Fruit fly (Drosophila melanogaster) whole organism, wandering third instar larva: Measurements from ENCODE around the gene Cyp40.

Experiments
- CG32264 ChIP-seq: fragments of 200-800 bp; sonication (Bioruptor generic); optimal IDR thresholded peaks from 2 replicates; lab custom pipeline; 2016; ENCODE audit warnings: missing biosample characterization, missing genetic modification characterization
- CG9705 ChIP-seq: fragments of 200-800 bp; sonication (Bioruptor generic); optimal IDR thresholded peaks from 2 replicates; lab custom pipeline; 2018; ENCODE audit warnings: missing biosample characterization, mild to moderate bottlenecking, missing genetic modification characterization
- CrebA ChIP-seq: fragments of 200-800 bp; sonication (Bioruptor generic); optimal IDR thresholded peaks from 2 replicates; lab custom pipeline; 2016; ENCODE audit warnings: missing biosample characterization, mild to moderate bottlenecking, missing genetic modification characterization, borderline replicate concordance
- Dif ChIP-seq: fragments of 200-275, 200-300 bp; sonication (Bioruptor generic); optimal IDR thresholded peaks from 2 replicates; lab custom pipeline; 2018; ENCODE audit warnings: missing biosample characterization, missing genetic modification characterization; ENCODE audit not compliant: partially characterized antibody
- Hnf4 ChIP-seq: fragments of 200-800 bp; sonication (Bioruptor generic); optimal IDR thresholded peaks from 2 replicates; lab custom pipeline; 2016; ENCODE audit warnings: missing biosample characterization, mild to moderate bottlenecking, missing genetic modification characterization
- Hr83 ChIP-seq: fragments of 200-300 bp; sonication (Bioruptor generic); optimal IDR thresholded peaks from 2 replicates; lab custom pipeline; 2016; ENCODE audit warnings: missing biosample characterization, mild to moderate bottlenecking, missing genetic modification characterization, moderate library complexity; ENCODE audit not compliant: poor library complexity, severe bottlenecking
- Jra ChIP-seq: sonication (Bioruptor generic); optimal IDR thresholded peaks from 2 replicates; lab custom pipeline; 2016; ENCODE audit warnings: missing biosample characterization, missing genetic modification characterization
- Mio ChIP-seq: sonication (Bioruptor generic); optimal IDR thresholded peaks from 2 replicates; lab custom pipeline; 2016; ENCODE audit warnings: missing biosample characterization, missing genetic modification characterization
- Myc ChIP-seq: fragments of >200 bp; optimal IDR thresholded peaks from 2 replicates; lab custom pipeline; 2017
- N ChIP-seq: fragments of >200 bp; optimal IDR thresholded peaks from 2 replicates; lab custom pipeline; 2018; ENCODE audit warnings: missing biosample characterization, missing external identifiers, missing genetic modification characterization
- OdsH ChIP-seq: fragments of 200-800 bp; sonication (Bioruptor generic); optimal IDR thresholded peaks from 2 replicates; lab custom pipeline; 2016; ENCODE audit warnings: missing biosample characterization, mild to moderate bottlenecking, missing genetic modification characterization
- Rel ChIP-seq, 2 experiments: fragments of 200-800 bp; sonication (Bioruptor generic) in 1 of 2; optimal IDR thresholded peaks; 2 replicates in 1 of 2; 3 replicates in 1 of 2; lab custom pipeline; 2016 to 2019; ENCODE audit warnings: mild to moderate bottlenecking in 2 of 2, missing biosample characterization in 2 of 2, missing genetic modification characterization in 2 of 2, moderate library complexity in 1 of 2
- Sp1 ChIP-seq: fragments of 200-800 bp; sonication (Bioruptor generic); optimal IDR thresholded peaks from 3 replicates; lab custom pipeline; 2019; ENCODE audit warnings: missing biosample characterization, mild to moderate bottlenecking, missing genetic modification characterization, moderate library complexity
- dl ChIP-seq, 2 experiments: fragments of 175-275, 200-275 bp in 1 of 2; fragments of 200-275 bp in 1 of 2; sonication (Bioruptor generic); optimal IDR thresholded peaks; lab custom pipeline; 2018; ENCODE audit warnings: mild to moderate bottlenecking in 2 of 2, missing biosample characterization in 2 of 2, missing genetic modification characterization in 2 of 2, moderate library complexity in 2 of 2; ENCODE audit not compliant: partially characterized antibody in 2 of 2, insufficient read depth in 1 of 2
- dsf ChIP-seq: sonication (Bioruptor generic); optimal IDR thresholded peaks from 2 replicates; lab custom pipeline; 2016; ENCODE audit warnings: missing biosample characterization, missing genetic modification characterization, borderline replicate concordance
- foxo ChIP-seq, 2 experiments: fragments of 200-800 bp; sonication (Bioruptor generic); optimal IDR thresholded peaks; 2 replicates in 1 of 2; 3 replicates in 1 of 2; lab custom pipeline; 2016 to 2017; ENCODE audit warnings: missing biosample characterization in 2 of 2, missing genetic modification characterization in 2 of 2
- h ChIP-seq: fragments of 200-800 bp; sonication (Bioruptor generic); optimal IDR thresholded peaks from 3 replicates; lab custom pipeline; 2016; ENCODE audit warnings: missing biosample characterization, mild to moderate bottlenecking, missing genetic modification characterization
- jim ChIP-seq: fragments of 175-275, 200-325 bp; sonication (Bioruptor generic); optimal IDR thresholded peaks from 2 replicates; lab custom pipeline; 2016; ENCODE audit warnings: missing biosample characterization, mild to moderate bottlenecking, missing genetic modification characterization
- psq ChIP-seq: fragments of 200-800 bp; sonication (Bioruptor generic); optimal IDR thresholded peaks from 3 replicates; lab custom pipeline; 2017; ENCODE audit warnings: missing biosample characterization, mild to moderate bottlenecking, missing genetic modification characterization, moderate library complexity
- rgr ChIP-seq: fragments of 200-800 bp; sonication (Bioruptor generic); optimal IDR thresholded peaks from 3 replicates; lab custom pipeline; 2016; ENCODE audit warnings: missing biosample characterization, mild to moderate bottlenecking, missing genetic modification characterization
- tai ChIP-seq: sonication (Bioruptor generic); optimal IDR thresholded peaks from 2 replicates; lab custom pipeline; 2016; ENCODE audit warnings: missing biosample characterization, missing genetic modification characterization
- usp ChIP-seq: fragments of >200 bp; optimal IDR thresholded peaks from 2 replicates; lab custom pipeline; 2017; ENCODE audit warnings: missing biosample characterization, missing genetic modification characterization

The Cyp40 gene

DNA sequence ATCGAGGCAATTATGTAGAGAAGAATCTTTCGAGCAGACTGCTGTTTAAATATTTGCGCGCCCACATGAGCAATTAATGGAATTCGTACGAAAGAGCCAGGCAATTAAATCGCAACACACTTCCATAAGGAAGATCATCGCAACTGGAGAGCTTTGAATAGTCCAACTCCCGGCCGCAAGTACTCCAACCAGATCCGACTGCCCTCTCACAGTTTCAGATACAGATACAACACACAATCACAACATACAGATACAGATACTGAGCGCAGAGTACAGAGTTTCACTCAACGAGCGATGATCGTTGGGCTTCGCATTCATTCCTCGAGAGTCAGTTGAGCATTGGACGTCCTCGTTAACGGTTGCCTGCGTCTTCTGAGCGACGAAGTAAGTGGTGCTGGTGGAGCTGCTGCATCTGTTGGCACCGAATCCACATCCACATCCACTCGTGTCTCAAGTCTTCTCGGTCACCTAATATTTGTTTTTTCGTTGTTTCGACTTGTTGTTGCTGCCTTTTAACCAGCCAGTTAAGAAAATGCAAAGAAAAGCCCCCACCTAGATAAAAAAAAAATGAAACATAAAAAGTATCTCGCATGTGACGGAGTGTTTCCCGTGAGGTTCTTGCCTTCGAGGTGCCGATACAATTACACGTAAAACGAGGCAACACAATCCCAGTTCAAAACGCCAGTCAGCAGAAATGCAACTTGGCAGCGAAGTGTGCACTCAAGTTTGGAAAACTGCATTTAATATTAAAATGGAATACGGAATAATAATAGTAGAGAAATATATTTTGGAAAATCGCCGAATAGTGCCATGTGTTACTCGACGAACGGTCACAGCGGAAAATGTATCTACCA is 13.7 kb upstream of the Cyp40 start, which contains the start of gene LanB2:
TSS of gene LanB2 (plus strand) at position 326 of the 854 bp plus-strand sequence.
- TF ChIP-seq dsf: no peak
- TF ChIP-seq Dif (GFP tag; lab: Kevin White, UChicago): peak; percentile 69
- TF ChIP-seq Hr83 (GFP tag; lab: Kevin White, UChicago): peak; percentile 47
- TF ChIP-seq CrebA (GFP tag; lab: Kevin White, UChicago): peak; percentile 19
- TF ChIP-seq foxo (GFP tag; optimal IDR thresholded peaks at IDR 0.05; lab: Kevin White, UChicago): peak in 1 of 2 experiments; percentile 24
- peak; percentile 34 for TF ChIP-seq rgr (GFP tag; lab: Kevin White, UChicago)
- TF ChIP-seq Rel (GFP tag; optimal IDR thresholded peaks at IDR 0.05; lab: Kevin White, UChicago): no peak
- peak; percentile 20 for TF ChIP-seq Rel (tag; optimal IDR thresholded peaks at IDR 0.05; lab: Kevin White, UChicago)
- peak; percentile 22 for TF ChIP-seq OdsH (GFP tag; lab: Kevin White, UChicago)
- peak; percentile 31 for TF ChIP-seq psq (GFP tag; lab: Kevin White, UChicago)
- TF ChIP-seq Myc (lab: Kevin White, UChicago): no peak
- TF ChIP-seq dl (GFP tag; optimal IDR thresholded peaks at IDR 0.05; lab: Kevin White, UChicago; ENCODE audit: insufficient read depth in 1 of 2, partially characterized antibody in 2 of 2): peak; percentile 72 to 76
- peak; percentile 4 for TF ChIP-seq h (GFP tag; lab: Kevin White, UChicago)
- no peak for TF ChIP-seq N (GFP tag; lab: Kevin White, UChicago)
- TF ChIP-seq, all 38 proteins: peak for 10

dm6 chr3L:9615443-9616141 is 12.9 kb upstream of the Cyp40 start:
- TF ChIP-seq psq (GFP tag; lab: Kevin White, UChicago) (peak; percentile 82), Mio (GFP tag; lab: Kevin White, UChicago) (no peak)

DNA sequence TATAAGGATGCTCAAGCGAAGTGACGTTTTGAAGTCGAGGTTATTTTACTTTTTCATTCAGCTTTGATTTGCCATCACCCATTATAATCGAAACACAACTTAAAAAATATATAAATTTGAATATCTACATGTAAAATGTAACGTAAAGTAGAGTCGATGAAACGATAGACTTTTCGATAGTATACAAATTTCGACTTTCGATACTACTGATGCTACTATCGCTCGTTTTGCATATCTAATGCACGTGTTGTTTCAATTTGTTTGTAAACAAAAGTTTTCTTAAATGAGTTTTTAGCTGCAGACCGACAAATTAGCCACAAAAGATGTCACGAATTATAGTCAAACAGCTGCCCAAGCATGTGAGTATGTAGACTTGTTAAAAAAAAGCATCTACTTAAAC is 4.5 kb upstream of the Cyp40 start, which contains the start of gene CG3335:
TSS of gene CG3335 (plus strand) at position 224 of the 400 bp plus-strand sequence.
- TF ChIP-seq usp (no peak), Myc (lab: Kevin White, UChicago) (peak; percentile 12)

DNA sequence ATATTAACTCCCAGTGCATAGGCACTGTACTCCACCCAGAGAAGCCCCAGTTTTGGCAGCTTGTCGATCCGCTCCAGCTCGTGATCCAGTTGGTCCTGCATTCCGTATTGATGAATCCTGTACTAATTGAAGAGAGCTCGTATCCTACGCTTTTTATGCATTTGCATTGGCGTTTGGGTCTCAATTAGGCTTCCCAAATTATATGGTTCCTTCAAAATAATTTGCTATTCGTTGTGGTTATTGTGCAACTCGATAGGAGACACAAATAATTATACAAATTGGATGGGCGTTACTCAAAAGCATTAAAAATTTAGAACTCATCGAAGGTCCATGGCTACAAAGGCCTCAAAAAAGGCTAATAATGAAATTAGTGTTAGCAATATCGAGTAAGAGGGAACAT is 617 bp downstream of the Cyp40 start, which contains the start of gene Or67b:
TSS of gene Or67b (minus strand) at position 101 of the 400 bp plus-strand sequence.
- TF ChIP-seq Hr83 (GFP tag; lab: Kevin White, UChicago): no peak
- TF ChIP-seq Hnf4 (GFP tag; lab: Kevin White, UChicago): no peak
- no peak for TF ChIP-seq CG9705 (GFP tag; lab: Kevin White, UChicago)
- TF ChIP-seq psq (GFP tag; lab: Kevin White, UChicago): no peak
- no peak for TF ChIP-seq Jra (GFP tag; lab: Kevin White, UChicago)
- TF ChIP-seq CG32264 (GFP tag; lab: Kevin White, UChicago): no peak
- TF ChIP-seq, all 38 proteins: peak for 0

DNA sequence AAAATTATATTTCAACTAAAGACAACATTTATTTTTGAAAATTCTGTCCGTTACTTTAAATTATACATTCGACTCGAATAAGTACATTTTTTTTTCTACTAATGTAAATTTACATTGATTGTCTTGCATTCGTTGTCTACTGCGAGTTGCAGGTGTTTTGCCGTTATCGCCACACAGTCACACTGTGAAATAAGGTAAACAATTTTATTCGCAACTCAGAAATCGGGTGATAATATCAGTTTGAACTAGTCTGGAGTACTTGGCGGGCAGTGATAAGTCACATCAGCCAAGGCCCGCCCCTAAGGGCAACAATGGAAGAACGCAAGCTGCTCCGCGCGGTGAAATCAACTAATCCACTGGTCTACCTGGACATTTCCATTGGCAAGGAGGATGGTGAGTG is 1.4 kb downstream of the Cyp40 start:
- no peak for TF ChIP-seq Sp1 (GFP tag; lab: Kevin White, UChicago)
- TF ChIP-seq jim (GFP tag; lab: Kevin White, UChicago): no peak
- TF ChIP-seq dl (GFP tag; optimal IDR thresholded peaks at IDR 0.05; lab: Kevin White, UChicago; ENCODE audit: insufficient read depth in 1 of 2, partially characterized antibody in 2 of 2): no peak
- no peak for TF ChIP-seq OdsH (GFP tag; lab: Kevin White, UChicago)
- TF ChIP-seq Hr83 (GFP tag; lab: Kevin White, UChicago): no peak
- no peak for TF ChIP-seq tai (GFP tag; lab: Kevin White, UChicago)
- no peak for TF ChIP-seq Rel (GFP tag; optimal IDR thresholded peaks at IDR 0.05; lab: Kevin White, UChicago)
- no peak for TF ChIP-seq Rel (tag; optimal IDR thresholded peaks at IDR 0.05; lab: Kevin White, UChicago)

- TF ChIP-seq tai (GFP tag; lab: Kevin White, UChicago): no peak
Measured at dm6 chr3L:9637812-9638211, 9.3 kb downstream of the Cyp40 start, which contains the start of gene CG8329. Gene CG8329 (plus strand): TSS chr3L:9638112.
